Fruit fly (Drosophila melanogaster) whole organism, prepupa: ENCODE results near the gene tal-AA.
A peak's percentile ranks its signal among the peaks of the same experiment; 100 is the strongest.

ENCODE experiments used
- CG10669 ChIP-seq: fragments of 200-800 bp; sonication (Bioruptor generic); optimal IDR thresholded peaks from 3 replicates; lab custom pipeline; 2018; ENCODE audit warnings: missing biosample characterization, mild to moderate bottlenecking, missing genetic modification characterization, moderate library complexity
- CG11294 ChIP-seq: fragments of 200-800 bp; sonication (Bioruptor generic); IDR thresholded peaks from 2 replicates; pipeline ENCODE4 v1.3.6; 2022; ENCODE audit warnings: missing biosample characterization, missing genetic modification characterization
- CG11762 ChIP-seq: fragments of 200-800 bp; sonication (Bioruptor generic); optimal IDR thresholded peaks from 3 replicates; lab custom pipeline; 2016; ENCODE audit warnings: missing biosample characterization, missing genetic modification characterization; ENCODE audit not compliant: insufficient read depth
- CG15336 ChIP-seq: fragments of 200-800 bp; sonication (Bioruptor generic); IDR thresholded peaks from 2 replicates; pipeline ENCODE4 v1.3.6; 2022; ENCODE audit warnings: missing biosample characterization, missing genetic modification characterization
- CG1621 ChIP-seq: fragments of 200-800 bp; sonication (Bioruptor generic); optimal IDR thresholded peaks from 3 replicates; lab custom pipeline; 2018; ENCODE audit warnings: missing biosample characterization, mild to moderate bottlenecking, missing genetic modification characterization
- CG16779 ChIP-seq: fragments of 200-800 bp; sonication (Bioruptor generic); optimal IDR thresholded peaks from 3 replicates; lab custom pipeline; 2017; ENCODE audit warnings: missing biosample characterization, mild to moderate bottlenecking, missing genetic modification characterization
- CG3032 ChIP-seq: fragments of 200-800 bp; optimal IDR thresholded peaks from 2 replicates; lab custom pipeline; 2019; ENCODE audit warnings: missing biosample characterization, mild to moderate bottlenecking, missing genetic modification characterization, moderate library complexity
- CG31627 ChIP-seq: fragments of 200-800 bp; sonication (Bioruptor generic); optimal IDR thresholded peaks from 3 replicates; lab custom pipeline; 2016; ENCODE audit warnings: missing biosample characterization, missing genetic modification characterization
- CG32006 ChIP-seq: fragments of 200-800 bp; sonication (Bioruptor generic); optimal IDR thresholded peaks from 3 replicates; lab custom pipeline; 2017; ENCODE audit warnings: missing biosample characterization, mild to moderate bottlenecking, missing genetic modification characterization
- CG34406 ChIP-seq: fragments of 200-800 bp; sonication (Bioruptor generic); optimal IDR thresholded peaks from 3 replicates; lab custom pipeline; 2016; ENCODE audit warnings: missing biosample characterization, missing genetic modification characterization
- CG6792 ChIP-seq: fragments of 200-800 bp; sonication (Bioruptor generic); optimal IDR thresholded peaks from 3 replicates; lab custom pipeline; 2016; ENCODE audit warnings: missing biosample characterization, missing genetic modification characterization
- CG6854 ChIP-seq: fragments of 200-800 bp; sonication (Bioruptor generic); optimal IDR thresholded peaks from 2 replicates; lab custom pipeline; 2017; ENCODE audit warnings: missing biosample characterization, mild to moderate bottlenecking, missing genetic modification characterization
- CG7368 ChIP-seq: fragments of 200-800 bp; sonication (Bioruptor generic); optimal IDR thresholded peaks from 3 replicates; lab custom pipeline; 2016; ENCODE audit warnings: missing biosample characterization, missing genetic modification characterization
- CG8119 ChIP-seq: fragments of 200-800 bp; sonication (Bioruptor generic); IDR thresholded peaks from 3 replicates; pipeline ENCODE4 v1.3.6; 2022; ENCODE audit warnings: missing biosample characterization, missing genetic modification characterization
- CG9139 ChIP-seq: fragments of 200-800 bp; sonication (Bioruptor generic); optimal IDR thresholded peaks from 3 replicates; lab custom pipeline; 2017; ENCODE audit warnings: missing biosample characterization, mild to moderate bottlenecking, missing genetic modification characterization
- Eip78C ChIP-seq: fragments of 200-800 bp; sonication (Bioruptor generic); peaks from one replicate; lab custom pipeline; 2016; ENCODE audit warnings: missing biosample characterization, missing genetic modification characterization
- Ets21C ChIP-seq: fragments of 200-800 bp; sonication (Bioruptor generic); optimal IDR thresholded peaks from 3 replicates; lab custom pipeline; 2016; ENCODE audit warnings: missing biosample characterization, missing genetic modification characterization
- Gug ChIP-seq: fragments of 200-800 bp; sonication (Bioruptor generic); IDR thresholded peaks from 2 replicates; pipeline ENCODE4 v1.3.6; 2022; ENCODE audit warnings: missing biosample characterization, missing genetic modification characterization
- Hr38 ChIP-seq: sonication (Bioruptor generic); optimal IDR thresholded peaks from 2 replicates; lab custom pipeline; 2016; ENCODE audit warnings: missing biosample characterization, missing genetic modification characterization
- Hr39 ChIP-seq: fragments of 200-800 bp; sonication (Bioruptor generic); optimal IDR thresholded peaks from 2 replicates; lab custom pipeline; 2016; ENCODE audit warnings: missing biosample characterization, missing genetic modification characterization
- Hr4 ChIP-seq: fragments of 200-800 bp; sonication (Bioruptor generic); optimal IDR thresholded peaks from 3 replicates; lab custom pipeline; 2016; ENCODE audit warnings: missing biosample characterization, missing genetic modification characterization
- Lpt ChIP-seq: fragments of 200-800 bp; sonication (Bioruptor generic); optimal IDR thresholded peaks from 3 replicates; lab custom pipeline; 2016; ENCODE audit warnings: missing biosample characterization, missing genetic modification characterization
- Met ChIP-seq: fragments of 200-800 bp; sonication (Bioruptor generic); optimal IDR thresholded peaks from 3 replicates; lab custom pipeline; 2016; ENCODE audit warnings: missing biosample characterization, missing genetic modification characterization
- Smox ChIP-seq: fragments of 200-800 bp; sonication (Bioruptor generic); optimal IDR thresholded peaks from 3 replicates; lab custom pipeline; 2016; ENCODE audit warnings: missing biosample characterization, missing genetic modification characterization
- achi ChIP-seq: fragments of 200-800 bp; sonication (Bioruptor generic); optimal IDR thresholded peaks from 3 replicates; lab custom pipeline; 2016; ENCODE audit warnings: missing biosample characterization, missing genetic modification characterization
- acj6 ChIP-seq: fragments of 200-800 bp; sonication (Bioruptor generic); optimal IDR thresholded peaks from 3 replicates; lab custom pipeline; 2016; ENCODE audit warnings: missing biosample characterization, missing genetic modification characterization
- cyc ChIP-seq: fragments of 200-800 bp; sonication (Bioruptor generic); optimal IDR thresholded peaks from 3 replicates; lab custom pipeline; 2016; ENCODE audit warnings: missing biosample characterization, missing genetic modification characterization
- dsx ChIP-seq: fragments of 200-800 bp; optimal IDR thresholded peaks from 3 replicates; lab custom pipeline; 2019; ENCODE audit warnings: missing biosample characterization, mild to moderate bottlenecking, missing genetic modification characterization, moderate library complexity; ENCODE audit not compliant: poor library complexity, severe bottlenecking
- eg ChIP-seq: fragments of 200-800 bp; sonication (Bioruptor generic); IDR thresholded peaks from 3 replicates; pipeline ENCODE4 v1.3.6; 2022; ENCODE audit warnings: missing biosample characterization, missing genetic modification characterization
- esn ChIP-seq: fragments of 200-800 bp; sonication (Bioruptor generic); optimal IDR thresholded peaks from 2 replicates; lab custom pipeline; 2016; ENCODE audit warnings: missing biosample characterization, mild to moderate bottlenecking, missing genetic modification characterization, moderate library complexity
- pdm3 ChIP-seq: fragments of 200-800 bp; sonication (Bioruptor generic); optimal IDR thresholded peaks from 3 replicates; lab custom pipeline; 2016; ENCODE audit warnings: missing biosample characterization, missing genetic modification characterization
- salr ChIP-seq, 2 experiments: fragments of 200-800 bp; sonication (Bioruptor generic); optimal IDR thresholded peaks; 3 replicates each; lab custom pipeline; 2016 to 2018; ENCODE audit warnings: missing biosample characterization in 2 of 2, missing genetic modification characterization in 2 of 2, mild to moderate bottlenecking in 1 of 2
- spab ChIP-seq: fragments of 200-800 bp; sonication (Bioruptor generic); optimal IDR thresholded peaks from 2 replicates; lab custom pipeline; 2017; ENCODE audit warnings: missing biosample characterization, mild to moderate bottlenecking, missing genetic modification characterization, missing genetic modification reagents
- ss ChIP-seq, 2 experiments: fragments of 200-800 bp; sonication (Bioruptor generic); optimal IDR thresholded peaks; 2 replicates in 1 of 2; 3 replicates in 1 of 2; lab custom pipeline; 2017 to 2018; ENCODE audit warnings: mild to moderate bottlenecking in 2 of 2, missing biosample characterization in 2 of 2, missing genetic modification characterization in 2 of 2, moderate library complexity in 1 of 2
- svp ChIP-seq: fragments of 200-800 bp; sonication (Bioruptor generic); peaks from one replicate; lab custom pipeline; 2016; ENCODE audit warnings: missing biosample characterization, missing genetic modification characterization

tal-AA gene

DNA sequence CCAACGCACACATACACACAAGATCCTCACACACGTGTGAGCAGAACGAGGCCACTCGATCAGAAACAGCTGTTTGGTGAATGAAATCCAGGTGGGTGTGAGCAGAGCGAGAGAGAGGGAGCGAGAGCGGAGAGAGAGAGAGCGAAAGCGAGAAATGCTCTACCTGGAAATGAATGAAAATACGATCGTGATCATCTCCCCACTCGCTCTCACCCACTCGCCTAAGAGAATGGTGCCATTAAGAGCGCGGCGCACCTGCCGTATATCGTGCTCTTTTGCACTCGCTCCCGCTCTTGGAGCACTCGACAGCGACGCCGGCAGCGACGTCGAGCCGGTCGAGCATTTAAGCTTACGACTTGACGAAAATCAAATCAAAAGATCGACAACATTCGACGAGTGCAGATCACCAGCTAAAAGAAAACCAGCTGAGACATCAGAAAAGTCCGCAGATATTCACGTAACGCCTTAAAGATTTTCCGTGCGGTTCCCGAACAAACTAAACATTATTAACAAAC, at the start of gene tal-AA, which contains the start of the genes tal-1A, tal-2A and tal-3A (continued):
- TF ChIP-seq CG11762 (GFP tag; lab: Kevin White, UChicago) (peak; percentile 5), salr (GFP tag; optimal IDR thresholded peaks at IDR 0.05; lab: Kevin White, UChicago) (no peak), acj6 (GFP tag; lab: Kevin White, UChicago) (no peak), Lpt (peak; percentile 30), CG6792 (GFP tag; lab: Kevin White, UChicago) (no peak), CG8119 (GFP tag; lab: Robert Waterston, UW) (peak; percentile 57; the same call in 1 of the 3 replicates), achi (GFP tag; lab: Kevin White, UChicago) (peak; percentile 10), CG3032 (tag; lab: Kevin White, UChicago) (peak; percentile 0)

DNA sequence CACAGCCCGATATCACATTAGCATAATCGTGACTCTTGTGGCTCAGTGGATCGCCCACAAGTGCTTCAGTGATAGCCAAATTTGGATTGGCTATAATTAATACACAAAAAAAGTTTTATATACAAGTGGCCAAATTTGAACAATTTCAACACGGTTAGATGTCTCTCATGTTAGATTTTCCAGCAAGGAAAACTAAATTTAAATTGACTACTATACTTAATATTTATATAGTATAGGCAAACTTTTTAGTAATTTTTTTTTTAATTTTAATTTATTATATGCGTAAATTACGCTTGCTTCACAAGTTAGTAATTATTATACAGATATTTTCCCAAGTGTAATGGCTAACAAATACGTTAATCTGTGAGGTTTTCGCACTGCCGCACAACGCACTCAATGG, 47.9 kb upstream of the tal-AA start:
- TF ChIP-seq CG11294 (GFP tag; lab: Robert Waterston, UW): no peak
- no peak for TF ChIP-seq dsx (GFP tag; lab: Kevin White, UChicago)
- no peak for TF ChIP-seq Hr38 (GFP tag; lab: Kevin White, UChicago)
- TF ChIP-seq CG7368: no peak
- TF ChIP-seq achi (GFP tag; lab: Kevin White, UChicago): peak; percentile 4
- no peak for TF ChIP-seq CG10669
- no peak for TF ChIP-seq acj6 (GFP tag; lab: Kevin White, UChicago)
- TF ChIP-seq eg (GFP tag; lab: Robert Waterston, UW): no peak
- TF ChIP-seq Hr39 (GFP tag; lab: Kevin White, UChicago): no peak
- TF ChIP-seq Met (GFP tag; lab: Kevin White, UChicago): no peak
- no peak for TF ChIP-seq CG16779
- no peak for TF ChIP-seq CG32006 (GFP tag; lab: Kevin White, UChicago)
- no peak for TF ChIP-seq salr (GFP tag; optimal IDR thresholded peaks at IDR 0.05; lab: Kevin White, UChicago)
- TF ChIP-seq esn (GFP tag; lab: Kevin White, UChicago): no peak
- TF ChIP-seq Ets21C (GFP tag; lab: Kevin White, UChicago): no peak
- no peak for TF ChIP-seq spab (GFP tag; lab: Kevin White, UChicago)
- TF ChIP-seq CG31627 (GFP tag; lab: Kevin White, UChicago): no peak
- TF ChIP-seq CG8119 (GFP tag; lab: Robert Waterston, UW): no peak
- TF ChIP-seq CG1621 (tag; lab: Kevin White, UChicago): no peak
- TF ChIP-seq pdm3 (GFP tag; lab: Kevin White, UChicago): no peak
- no peak for TF ChIP-seq cyc (GFP tag; lab: Kevin White, UChicago)
- no peak for TF ChIP-seq CG6854 (GFP tag; lab: Kevin White, UChicago)
- TF ChIP-seq svp: no peak
- no peak for TF ChIP-seq Gug (GFP tag; lab: Robert Waterston, UW)
- no peak for TF ChIP-seq Lpt
- TF ChIP-seq CG34406: peak; percentile 17
- no peak for TF ChIP-seq CG3032 (tag; lab: Kevin White, UChicago)
- no peak for TF ChIP-seq Smox (GFP tag; lab: Kevin White, UChicago)
- TF ChIP-seq CG9139: no peak
- 0 out of 2 replicates have a peak, but pooled peaks have one; percentile 15 for TF ChIP-seq CG15336 (GFP tag; lab: Robert Waterston, UW)
- TF ChIP-seq Hr4 (GFP tag; lab: Kevin White, UChicago): no peak
- peak; percentile 82 for TF ChIP-seq Eip78C (GFP tag; lab: Kevin White, UChicago)
- TF ChIP-seq, all 60 proteins: peak for 4

DNA sequence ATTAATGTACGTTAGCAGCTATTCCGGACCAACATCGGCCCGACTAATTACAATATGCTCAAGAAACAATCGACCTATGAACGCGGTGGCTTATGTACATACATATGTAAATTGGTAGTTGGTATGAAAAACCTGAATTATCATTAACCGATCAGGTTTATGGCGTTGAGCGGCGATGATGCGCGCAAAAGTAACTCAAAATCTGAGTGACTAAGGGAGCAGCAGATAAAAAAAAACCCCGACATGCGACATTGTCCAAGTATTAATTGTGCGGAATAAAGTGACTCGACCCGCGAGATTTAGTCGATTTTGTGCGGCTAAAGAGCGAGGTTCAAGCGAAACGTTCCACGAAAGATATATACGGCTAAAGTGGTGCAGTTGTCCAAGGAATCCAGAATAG, 47.5 kb upstream of the tal-AA start, which contains the start of gene CG9312:
TSS of gene CG9312 (plus strand) at position 301 of the 400 bp plus-strand sequence.
- TF ChIP-seq ss (GFP tag; optimal IDR thresholded peaks at IDR 0.05; lab: Kevin White, UChicago): peak in 1 of 2 experiments; percentile 5
- TF ChIP-seq esn (GFP tag; lab: Kevin White, UChicago): no peak
- no peak for TF ChIP-seq Eip78C (GFP tag; lab: Kevin White, UChicago)
- peak; percentile 37 for TF ChIP-seq dsx (GFP tag; lab: Kevin White, UChicago)
